Fruit fly (Drosophila melanogaster) whole organism, embryonic: ENCODE data around the gene CG12096.
A peak's percentile ranks its signal among the peaks of the same experiment; 100 is the strongest.

Experiments used
- B-H2 ChIP-seq: fragments of 200-800 bp; sonication (Bioruptor generic); optimal IDR thresholded peaks from 2 replicates; lab custom pipeline; 2018; ENCODE audit warnings: missing biosample characterization, mild to moderate bottlenecking, missing genetic modification characterization
- CG10209 ChIP-seq: fragments of 200-800 bp; sonication (Bioruptor generic); optimal IDR thresholded peaks from 3 replicates; lab custom pipeline; 2017; ENCODE audit warnings: missing biosample characterization, mild to moderate bottlenecking, missing genetic modification characterization, missing genetic modification reagents
- CG10321 ChIP-seq: fragments of 200-800 bp; sonication (Bioruptor generic); IDR thresholded peaks from 2 replicates; pipeline ENCODE4 v1.3.6; 2022; ENCODE audit warnings: missing biosample characterization, missing genetic modification characterization
- CG10565 ChIP-seq: fragments of 200-800 bp; sonication (Bioruptor generic); optimal IDR thresholded peaks from 3 replicates; lab custom pipeline; 2016; ENCODE audit warnings: missing biosample characterization, mild to moderate bottlenecking, missing genetic modification characterization
- CG13624 ChIP-seq: fragments of 200-800 bp; sonication (Bioruptor generic); optimal IDR thresholded peaks from 2 replicates; lab custom pipeline; 2016; ENCODE audit warnings: missing biosample characterization, missing genetic modification characterization
- CG15696 ChIP-seq: fragments of 200-800 bp; sonication (Bioruptor generic); optimal IDR thresholded peaks from 2 replicates; lab custom pipeline; 2019; ENCODE audit warnings: missing biosample characterization, mild to moderate bottlenecking, missing genetic modification characterization, moderate library complexity
- CG16815 ChIP-seq: fragments of 200-800 bp; sonication (Bioruptor generic); optimal IDR thresholded peaks from 3 replicates; lab custom pipeline; 2017; ENCODE audit warnings: missing biosample characterization, mild to moderate bottlenecking, missing genetic modification characterization
- CG18619 ChIP-seq: fragments of 200-800 bp; sonication (Bioruptor generic); optimal IDR thresholded peaks from 3 replicates; lab custom pipeline; 2017; ENCODE audit warnings: missing biosample characterization, mild to moderate bottlenecking, missing genetic modification characterization
- CG2678 ChIP-seq: fragments of 200-800 bp; sonication (Bioruptor generic); optimal IDR thresholded peaks from 3 replicates; lab custom pipeline; 2019; ENCODE audit warnings: missing biosample characterization, mild to moderate bottlenecking, missing genetic modification characterization, moderate library complexity
- CG4328 ChIP-seq: fragments of 200-800 bp; sonication (Bioruptor generic); optimal IDR thresholded peaks from 3 replicates; lab custom pipeline; 2017; ENCODE audit warnings: missing biosample characterization, missing genetic modification reagents, missing genetic modification characterization
- CG5180 ChIP-seq: fragments of 200-800 bp; sonication (Bioruptor generic); optimal IDR thresholded peaks from 3 replicates; lab custom pipeline; 2017; ENCODE audit warnings: missing biosample characterization, missing genetic modification characterization, mild to moderate bottlenecking, moderate library complexity, missing genetic modification reagents
- CG6765 ChIP-seq: fragments of 200-800 bp; sonication (Bioruptor generic); optimal IDR thresholded peaks from 3 replicates; lab custom pipeline; 2017; ENCODE audit warnings: missing biosample characterization, mild to moderate bottlenecking, missing genetic modification characterization
- CG6791 ChIP-seq: fragments of 200-800 bp; sonication (Bioruptor generic); IDR thresholded peaks from 3 replicates; pipeline ENCODE4 v1.3.6; 2022; ENCODE audit warnings: missing biosample characterization, missing genetic modification characterization; ENCODE audit not compliant: partially characterized antibody
- CG8924 ChIP-seq: fragments of 200-800 bp; optimal IDR thresholded peaks from 3 replicates; lab custom pipeline; 2019; ENCODE audit warnings: missing biosample characterization, mild to moderate bottlenecking, missing genetic modification characterization, moderate library complexity
- CrebB ChIP-seq: fragments of 200-800 bp; sonication (Bioruptor generic); optimal IDR thresholded peaks from 3 replicates; lab custom pipeline; 2018; ENCODE audit warnings: missing biosample characterization, mild to moderate bottlenecking, missing genetic modification characterization
- D ChIP-seq, 2 experiments: fragments of 200-800 bp in 1 of 2; fragments of >200 bp in 1 of 2; sonication (Bioruptor generic) in 1 of 2; optimal IDR thresholded peaks; 2 replicates in 1 of 2; 3 replicates in 1 of 2; lab custom pipeline; 2017; ENCODE audit warnings: mild to moderate bottlenecking in 1 of 2, missing biosample characterization in 1 of 2, missing genetic modification characterization in 1 of 2, missing genetic modification reagents in 1 of 2
- Dp ChIP-seq: fragments of 200-800 bp; sonication (Bioruptor generic); optimal IDR thresholded peaks from 2 replicates; lab custom pipeline; 2018; ENCODE audit warnings: missing biosample characterization, mild to moderate bottlenecking, missing genetic modification characterization, moderate library complexity
- GATAe ChIP-seq: fragments of 200-800 bp; sonication (Bioruptor generic); conservative IDR thresholded peaks from 2 replicates; pipeline ENCODE4 v1.3.6; 2022; ENCODE audit warnings: missing biosample characterization, missing genetic modification characterization
- HHEX ChIP-seq: fragments of 200-800 bp; sonication (Bioruptor generic); optimal IDR thresholded peaks from 3 replicates; lab custom pipeline; 2017; ENCODE audit warnings: missing biosample characterization, mild to moderate bottlenecking, missing genetic modification characterization, missing genetic modification reagents
- HLH4C ChIP-seq: fragments of 200-800 bp; sonication (Bioruptor generic); IDR thresholded peaks from 3 replicates; pipeline ENCODE4 v1.3.6; 2022; ENCODE audit warnings: missing biosample characterization, missing genetic modification characterization; ENCODE audit not compliant: partially characterized antibody
- HLHmδ ChIP-seq: fragments of 200-800 bp; sonication (Bioruptor generic); optimal IDR thresholded peaks from 2 replicates; lab custom pipeline; 2018; ENCODE audit warnings: missing biosample characterization, mild to moderate bottlenecking, missing genetic modification characterization, moderate library complexity
- Hey ChIP-seq: fragments of 200-800 bp; sonication (Bioruptor generic); optimal IDR thresholded peaks from 3 replicates; lab custom pipeline; 2018; ENCODE audit warnings: missing biosample characterization, mild to moderate bottlenecking, missing genetic modification characterization
- MBD-R2 ChIP-seq: fragments of 200-800 bp; sonication (Bioruptor generic); IDR thresholded peaks from 2 replicates; pipeline ENCODE4 v1.3.6; 2022; ENCODE audit warnings: missing biosample characterization, missing genetic modification characterization
- NC2α ChIP-seq: fragments of 200-800 bp; sonication (Bioruptor generic); optimal IDR thresholded peaks from 2 replicates; lab custom pipeline; 2016; ENCODE audit warnings: missing biosample characterization, missing genetic modification characterization
- NfI ChIP-seq: fragments of 200-800 bp; sonication (Bioruptor generic); optimal IDR thresholded peaks from 3 replicates; lab custom pipeline; 2018; ENCODE audit warnings: missing biosample characterization, mild to moderate bottlenecking, missing genetic modification characterization, moderate library complexity
- Opbp ChIP-seq: fragments of 200-800 bp; sonication (Bioruptor generic); IDR thresholded peaks from 3 replicates; pipeline ENCODE4 v1.3.6; 2022; ENCODE audit warnings: missing biosample characterization, missing genetic modification characterization; ENCODE audit not compliant: partially characterized antibody
- Ptx1 ChIP-seq: fragments of 200-800 bp; sonication (Bioruptor generic); IDR thresholded peaks from 2 replicates; pipeline ENCODE4 v1.3.6; 2022; ENCODE audit warnings: missing biosample characterization, missing genetic modification characterization
- Rx ChIP-seq: fragments of 200-800 bp; sonication (Bioruptor generic); IDR thresholded peaks from 2 replicates; pipeline ENCODE4 v1.3.6; 2022; ENCODE audit warnings: missing biosample characterization, missing genetic modification characterization
- Side ChIP-seq: fragments of 200-800 bp; sonication (Bioruptor generic); optimal IDR thresholded peaks from 2 replicates; lab custom pipeline; 2016; ENCODE audit warnings: missing biosample characterization, missing genetic modification characterization
- Sin3A ChIP-seq: fragments of >200 bp; optimal IDR thresholded peaks from 2 replicates; lab custom pipeline; 2018
- Stat92E ChIP-seq, 3 experiments: fragments of >200 bp in 2 of 3; fragments of 200-800 bp in 1 of 3; sonication (Bioruptor generic) in 1 of 3; optimal IDR thresholded peaks; 2 replicates each; lab custom pipeline; 2017 to 2019; ENCODE audit warnings: missing biosample characterization in 3 of 3, missing genetic modification characterization in 3 of 3, mild to moderate bottlenecking in 1 of 3, moderate library complexity in 1 of 3
- Trl ChIP-seq, 3 experiments: fragments of >200 bp in 2 of 3; fragments of 200-800 bp in 1 of 3; sonication (Bioruptor generic) in 1 of 3; optimal IDR thresholded peaks; 2 replicates in 1 of 3; 3 replicates in 2 of 3; lab custom pipeline; 2016 to 2017; ENCODE audit warnings: missing biosample characterization in 1 of 3, missing genetic modification characterization in 1 of 3
- amos ChIP-seq: fragments of 200-800 bp; sonication (Bioruptor generic); IDR thresholded peaks from 2 replicates; pipeline ENCODE4 v1.3.6; 2022; ENCODE audit warnings: missing biosample characterization, missing genetic modification characterization; ENCODE audit not compliant: partially characterized antibody
- az2 ChIP-seq: fragments of 200-800 bp; sonication (Bioruptor generic); optimal IDR thresholded peaks from 3 replicates; lab custom pipeline; 2016; ENCODE audit warnings: missing biosample characterization, missing genetic modification characterization
- crp ChIP-seq, 2 experiments: fragments of 200-800 bp; sonication (Bioruptor generic); optimal IDR thresholded peaks; 2 replicates in 1 of 2; 3 replicates in 1 of 2; lab custom pipeline; 2017; ENCODE audit warnings: missing biosample characterization in 2 of 2, missing genetic modification characterization in 2 of 2, mild to moderate bottlenecking in 1 of 2, moderate library complexity in 1 of 2
- danr ChIP-seq: fragments of 200-800 bp; sonication (Bioruptor generic); IDR thresholded peaks from 2 replicates; pipeline ENCODE4 v1.3.6; 2022; ENCODE audit warnings: missing biosample characterization, missing genetic modification characterization
- dmrt99B ChIP-seq: fragments of 200-800 bp; sonication (Bioruptor generic); optimal IDR thresholded peaks from 2 replicates; lab custom pipeline; 2018; ENCODE audit warnings: missing biosample characterization, mild to moderate bottlenecking, missing genetic modification characterization, moderate library complexity
- hb ChIP-seq: fragments of 200-800 bp; sonication (Bioruptor generic); IDR thresholded peaks from 3 replicates; pipeline ENCODE4 v1.3.6; 2022; ENCODE audit warnings: missing biosample characterization, missing genetic modification characterization; ENCODE audit not compliant: partially characterized antibody
- nerfin-1 ChIP-seq: fragments of 200-800 bp; sonication (Bioruptor generic); optimal IDR thresholded peaks from 3 replicates; lab custom pipeline; 2019; ENCODE audit warnings: missing biosample characterization, mild to moderate bottlenecking, missing genetic modification characterization, moderate library complexity
- pan ChIP-seq, 4 experiments: fragments of >200 bp in 3 of 4; fragments of 200-800 bp in 1 of 4; sonication (Bioruptor generic) in 1 of 4; optimal IDR thresholded peaks in 3 of 4; IDR thresholded peaks in 1 of 4; 2 replicates each; pipeline versions ENCODE4 v1.3.6 to Lab custom; 2017 to 2022; ENCODE audit warnings: missing biosample characterization in 2 of 4, missing genetic modification characterization in 2 of 4, mixed read lengths in 1 of 4
- schlank ChIP-seq: fragments of 200-800 bp; sonication (Bioruptor generic); optimal IDR thresholded peaks from 2 replicates; lab custom pipeline; 2018; ENCODE audit warnings: missing biosample characterization, mild to moderate bottlenecking, missing genetic modification characterization
- sd ChIP-seq: fragments of 200-800 bp; sonication (Bioruptor generic); optimal IDR thresholded peaks from 3 replicates; lab custom pipeline; 2018; ENCODE audit warnings: missing biosample characterization, mild to moderate bottlenecking, missing genetic modification characterization, moderate library complexity
- sens ChIP-seq: fragments of 200-800 bp; sonication (Bioruptor generic); peaks from one replicate; lab custom pipeline; 2016; ENCODE audit warnings: missing biosample characterization, missing genetic modification characterization
- slbo ChIP-seq: fragments of 200-800 bp; sonication (Bioruptor generic); IDR thresholded peaks from 2 replicates; pipeline ENCODE4 v1.3.6; 2022; ENCODE audit warnings: missing biosample characterization, missing genetic modification characterization
- stc ChIP-seq: fragments of 200-800 bp; sonication (Bioruptor generic); IDR thresholded peaks from 2 replicates; pipeline ENCODE4 v1.3.6; 2022; ENCODE audit warnings: missing biosample characterization, missing genetic modification characterization
- tx ChIP-seq: fragments of 200-800 bp; sonication (Bioruptor generic); optimal IDR thresholded peaks from 2 replicates; lab custom pipeline; 2016; ENCODE audit warnings: missing biosample characterization, missing genetic modification characterization
- zen2 ChIP-seq: fragments of 200-800 bp; sonication (Bioruptor generic); IDR thresholded peaks from 3 replicates; pipeline ENCODE4 v1.3.6; 2022; ENCODE audit warnings: missing biosample characterization, missing genetic modification characterization; ENCODE audit not compliant: partially characterized antibody

Gene CG12096

DNA sequence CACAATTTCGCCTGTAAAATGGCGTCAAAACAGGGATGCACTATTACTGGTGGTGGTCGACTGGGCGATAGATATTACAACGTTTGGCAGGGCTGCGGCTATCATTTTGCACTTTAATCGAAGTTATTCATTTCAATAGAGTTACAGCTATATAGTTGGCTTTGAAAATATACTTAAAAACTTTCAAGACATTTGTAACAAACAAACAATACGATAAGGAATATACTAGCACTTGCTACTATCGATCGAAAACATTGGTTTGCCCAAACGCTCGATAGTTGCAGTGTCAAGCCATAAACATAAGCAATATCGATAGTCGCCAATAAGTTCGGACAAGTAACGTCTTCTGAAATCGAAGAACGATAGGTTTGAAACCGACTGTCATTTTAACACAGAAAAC lies at the start of gene CG12096, which contains the start of gene Bap60 (continued):
- peak in 1 of 3 experiments; percentile 42 for TF ChIP-seq Stat92E (GFP tag; optimal IDR thresholded peaks at IDR 0.05; lab: Kevin White, UChicago)
- TF ChIP-seq zen2 (GFP tag; lab: Robert Waterston, UW): 0 out of 3 replicates have a peak, but pooled peaks have one; percentile 59
- TF ChIP-seq HHEX: peak; percentile 26
- peak; percentile 41 for TF ChIP-seq CrebB
- TF ChIP-seq Trl (optimal IDR thresholded peaks at IDR 0.05; lab: Kevin White, UChicago): no peak
- peak; percentile 46 for TF ChIP-seq Trl (GFP tag; optimal IDR thresholded peaks at IDR 0.05; lab: Kevin White, UChicago)
- TF ChIP-seq Hey (tag; lab: Kevin White, UChicago): no peak
- TF ChIP-seq hb: peak; percentile 87
- peak; percentile 76 for TF ChIP-seq Ptx1 (GFP tag; lab: Robert Waterston, UW)
- no peak for TF ChIP-seq NC2α
- TF ChIP-seq tx (GFP tag; lab: Kevin White, UChicago): peak; percentile 69
- TF ChIP-seq az2 (GFP tag; lab: Kevin White, UChicago): peak; percentile 61
- TF ChIP-seq sens (GFP tag; lab: Kevin White, UChicago): peak; percentile 95
- TF ChIP-seq dmrt99B (tag; lab: Kevin White, UChicago): peak; percentile 67
- no peak for TF ChIP-seq Rx
- peak; percentile 78 for TF ChIP-seq CG15696 (tag; lab: Kevin White, UChicago)
- TF ChIP-seq pan (optimal IDR thresholded peaks at IDR 0.05; lab: Kevin White, UChicago): no peak
- TF ChIP-seq pan (GFP tag; optimal IDR thresholded peaks at IDR 0.05 in 1 of 2, IDR thresholded peaks at IDR 0.05 in 1 of 2): peak in 1 of 2 experiments; percentile 37
- peak; percentile 80 for TF ChIP-seq slbo (GFP tag; lab: Robert Waterston, UW)
- peak; percentile 66 for TF ChIP-seq CG4328 (GFP tag; lab: Kevin White, UChicago)
- TF ChIP-seq HLH4C (GFP tag; lab: Robert Waterston, UW): peak; percentile 94
- TF ChIP-seq HLHmδ (GFP tag; lab: Kevin White, UChicago): no peak
- no peak for TF ChIP-seq CG2678 (tag; lab: Kevin White, UChicago)
- TF ChIP-seq MBD-R2: peak; percentile 79
- TF ChIP-seq Sin3A (lab: Kevin White, UChicago): peak; percentile 99
- peak; percentile 39 for TF ChIP-seq Dp (GFP tag; lab: Kevin White, UChicago)
- TF ChIP-seq nerfin-1 (tag; lab: Kevin White, UChicago): peak; percentile 70
- TF ChIP-seq CG10209: peak; percentile 52
- peak in 1 of 2 experiments; percentile 45 for TF ChIP-seq crp (GFP tag; optimal IDR thresholded peaks at IDR 0.05; lab: Kevin White, UChicago)
- peak; percentile 81; the same call in 2 of the 3 replicates for TF ChIP-seq CG6791 (GFP tag; lab: Robert Waterston, UW)
- TF ChIP-seq sd: no peak
- TF ChIP-seq danr (GFP tag; lab: Robert Waterston, UW): no peak
- no peak for TF ChIP-seq CG10321
- peak; percentile 58 for TF ChIP-seq CG16815 (GFP tag; lab: Kevin White, UChicago)
- TF ChIP-seq B-H2: peak; percentile 74
- TF ChIP-seq amos: peak; percentile 81
- TF ChIP-seq CG8924: peak; percentile 80
- peak; percentile 51 for TF ChIP-seq CG5180 (GFP tag; lab: Kevin White, UChicago)
- peak; percentile 76; the same call in 2 of the 3 replicates for TF ChIP-seq Opbp (GFP tag; lab: Robert Waterston, UW)
- TF ChIP-seq CG18619 (GFP tag; lab: Kevin White, UChicago): peak; percentile 67
- TF ChIP-seq D (optimal IDR thresholded peaks at IDR 0.05; lab: Kevin White, UChicago): no peak
- TF ChIP-seq D (GFP tag; optimal IDR thresholded peaks at IDR 0.05; lab: Kevin White, UChicago): peak; percentile 6
- TF ChIP-seq CG10565 (GFP tag; lab: Kevin White, UChicago): no peak
- TF ChIP-seq schlank (tag; lab: Kevin White, UChicago): peak; percentile 41
- TF ChIP-seq NfI (GFP tag; lab: Kevin White, UChicago): peak; percentile 74
- TF ChIP-seq CG13624 (GFP tag; lab: Kevin White, UChicago): peak; percentile 83
- no peak for TF ChIP-seq stc (GFP tag; lab: Robert Waterston, UW)
- no peak for TF ChIP-seq CG6765 (GFP tag; lab: Kevin White, UChicago)
- TF ChIP-seq GATAe (GFP tag; lab: Robert Waterston, UW): no peak
- peak; percentile 87 for TF ChIP-seq Side (GFP tag; lab: Kevin White, UChicago)
